Worm (Caenorhabditis elegans) whole organism, L4/young adult: ENCODE data around the gene acc-3.

ENCODE experiments used
- W03F9.2 ChIP-seq: fragments of 150-350 bp; optimal IDR thresholded peaks from 2 replicates; lab custom pipeline; 2014; ENCODE audit warnings: missing biosample characterization, missing genetic modification characterization
- dao-5 ChIP-seq: sonication (generic microtip); optimal IDR thresholded peaks from 2 replicates; lab custom pipeline; 2016; ENCODE audit warnings: missing genotype, missing genetic modification characterization, moderate library complexity, missing compliant biosample characterization
- him-1 ChIP-seq: sonication (generic microtip); optimal IDR thresholded peaks from 2 replicates; lab custom pipeline; 2016; ENCODE audit warnings: missing genotype, missing genetic modification reagents, missing genetic modification characterization, missing compliant biosample characterization

ce11 chrX:4678029-4678428 is 49.3 kb downstream of the acc-3 start, which contains the start of gene flp-11:
- TF ChIP-seq him-1 (tag; lab: Kevin White, UChicago) (no peak), W03F9.2 (tag; lab: Kevin White, UChicago) (no peak), dao-5 (no peak)
